Fruit fly (Drosophila melanogaster): ENCODE results near the gene JMJD7.

JMJD7 gene

DNA sequence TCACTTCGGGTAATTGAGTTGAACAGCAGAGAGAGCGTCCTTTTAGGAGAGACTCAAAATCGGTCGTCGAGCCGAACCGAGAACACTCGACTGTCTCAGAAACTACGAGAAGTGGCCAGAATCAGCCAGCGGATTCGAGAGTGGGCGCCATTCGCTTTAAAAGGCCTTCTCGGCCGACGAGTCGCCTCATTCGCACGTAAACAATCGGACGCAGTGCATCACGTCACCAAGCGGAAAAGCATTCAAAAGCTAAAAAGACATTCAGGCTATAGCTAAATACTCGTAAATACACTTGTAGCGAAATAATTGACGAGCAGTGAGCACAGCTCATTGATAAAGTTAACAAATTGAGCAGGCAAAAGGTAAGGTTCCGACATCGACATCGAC is 30.2 kb upstream of the JMJD7 start (continued):
- no peak for TF ChIP-seq chif (GFP tag; optimal IDR thresholded peaks at IDR 0.05)
- no peak for TF ChIP-seq Aef1 (GFP tag; IDR thresholded peaks at IDR 0.05)
- TF ChIP-seq dimm (GFP tag; IDR thresholded peaks at IDR 0.05) = no peak
- no peak for TF ChIP-seq CG11723 (GFP tag; optimal IDR thresholded peaks at IDR 0.05)
- TF ChIP-seq CG7372 (GFP tag; IDR thresholded peaks at IDR 0.05) = no peak
- no peak for TF ChIP-seq CG8290 (GFP tag; optimal IDR thresholded peaks at IDR 0.05)
- TF ChIP-seq CG8290 (tag; optimal IDR thresholded peaks at IDR 0.05) = peak in 1 of 2 experiments; percentile 8
- TF ChIP-seq Drgx (GFP tag; IDR thresholded peaks at IDR 0.05) = 0 out of 2 replicates have a peak, but pooled peaks have one; percentile 6
- no peak for TF ChIP-seq GATAe (GFP tag; conservative IDR thresholded peaks at IDR 0.05)
- no peak for TF ChIP-seq CG14050 (GFP tag; IDR thresholded peaks at IDR 0.05)
- TF ChIP-seq CG17328 (GFP tag; IDR thresholded peaks at IDR 0.05) = no peak
- TF ChIP-seq CG8944 (GFP tag; optimal IDR thresholded peaks at IDR 0.05) = no peak
- 0 out of 2 replicates have a peak, but pooled peaks have one; percentile 23 for TF ChIP-seq hbn (GFP tag; IDR thresholded peaks at IDR 0.05; ENCODE audit: partially characterized antibody)
- TF ChIP-seq Lim3 (GFP tag; IDR thresholded peaks at IDR 0.05) = no peak
- TF ChIP-seq hkb (optimal IDR thresholded peaks at IDR 0.05) = no peak
- TF ChIP-seq hkb (GFP tag; IDR thresholded peaks at IDR 0.05) = no peak
- TF ChIP-seq CG17568 (GFP tag; optimal IDR thresholded peaks at IDR 0.05) = no peak
- TF ChIP-seq oc (tag; optimal IDR thresholded peaks at IDR 0.05) = no peak
- TF ChIP-seq CG13894 (tag; optimal IDR thresholded peaks at IDR 0.05) = peak; percentile 10
- no peak for TF ChIP-seq CG5180 (GFP tag; optimal IDR thresholded peaks at IDR 0.05)
- TF ChIP-seq CG34224 (GFP tag; IDR thresholded peaks at IDR 0.05; ENCODE audit: partially characterized antibody) = peak; percentile 41; the same call in 2 of the 3 replicates
- peak; percentile 28 for TF ChIP-seq mirr (GFP tag; optimal IDR thresholded peaks at IDR 0.05)
- peak; percentile 84; the same call in 1 of the 4 replicates for TF ChIP-seq chinmo (GFP tag; IDR thresholded peaks at IDR 0.05; ENCODE audit: partially characterized antibody)
- TF ChIP-seq CG15479 (GFP tag; optimal IDR thresholded peaks at IDR 0.05) = no peak
- TF ChIP-seq Opbp (GFP tag; IDR thresholded peaks at IDR 0.05; ENCODE audit: partially characterized antibody) = 0 out of 3 replicates have a peak, but pooled peaks have one; percentile 17
- TF ChIP-seq Atf6 (GFP tag; IDR thresholded peaks at IDR 0.05) = 0 out of 2 replicates have a peak, but pooled peaks have one; percentile 9

DNA sequence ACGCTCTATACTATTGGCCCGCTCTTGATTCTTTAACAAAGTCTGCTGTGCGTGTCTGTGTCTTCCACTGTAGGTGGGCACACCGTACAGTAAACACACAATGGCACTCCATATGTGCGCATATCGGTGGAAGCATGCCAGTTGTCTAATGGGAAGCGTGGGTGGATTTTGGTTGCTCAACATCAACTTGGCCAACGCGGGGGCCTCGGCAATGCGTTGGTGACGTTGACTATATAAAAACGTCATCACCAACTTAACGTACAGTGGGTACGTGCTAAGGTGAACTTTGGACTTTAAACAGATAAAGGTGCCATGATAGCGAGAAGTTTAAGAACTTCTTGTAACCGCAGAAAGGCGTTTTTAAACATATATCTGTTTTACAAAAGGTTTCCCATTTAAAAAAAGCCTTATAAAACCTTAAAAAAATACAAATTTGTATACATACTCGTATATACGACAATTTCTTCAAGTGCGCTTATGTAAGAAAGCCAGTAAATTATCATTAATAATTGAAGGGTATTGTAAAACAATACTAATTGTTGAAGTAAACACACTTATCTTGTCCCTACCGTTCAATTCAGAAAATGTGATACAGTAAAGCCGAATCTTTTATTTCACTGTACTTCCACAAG is 29.6 kb upstream of the JMJD7 start:
- peak; percentile 33; the same call in 1 of the 2 replicates for TF ChIP-seq Atf6 (GFP tag; IDR thresholded peaks at IDR 0.05)
- TF ChIP-seq ash1 (GFP tag; optimal IDR thresholded peaks at IDR 0.05) = no peak
- TF ChIP-seq tin (GFP tag; optimal IDR thresholded peaks at IDR 0.05) = peak; percentile 6
- TF ChIP-seq CG43689 (GFP tag; IDR thresholded peaks at IDR 0.05) = no peak
- TF ChIP-seq CG18262 (tag; optimal IDR thresholded peaks at IDR 0.05) = peak; percentile 39
- no peak for TF ChIP-seq YL-1 (GFP tag; optimal IDR thresholded peaks at IDR 0.05)
- peak; percentile 12 for TF ChIP-seq fd96Cb (tag; optimal IDR thresholded peaks at IDR 0.05)
- no peak for TF ChIP-seq CG13123 (GFP tag; optimal IDR thresholded peaks at IDR 0.05)
- TF ChIP-seq so (GFP tag; IDR thresholded peaks at IDR 0.05) = 0 out of 3 replicates have a peak, but pooled peaks have one; percentile 56
- no peak for TF ChIP-seq tap (tag; optimal IDR thresholded peaks at IDR 0.05)
- no peak for TF ChIP-seq ttk (GFP tag; IDR thresholded peaks at IDR 0.05)
- TF ChIP-seq HLHmδ (GFP tag; optimal IDR thresholded peaks at IDR 0.05) = no peak
- peak; percentile 60 for TF ChIP-seq CG13894 (tag; optimal IDR thresholded peaks at IDR 0.05)
- no peak for TF ChIP-seq shn (GFP tag; optimal IDR thresholded peaks at IDR 0.05)
- no peak for TF ChIP-seq klu (GFP tag; IDR thresholded peaks at IDR 0.05)
- peak; percentile 0 for TF ChIP-seq CG3995 (GFP tag; optimal IDR thresholded peaks at IDR 0.05)
- TF ChIP-seq D19A (tag; optimal IDR thresholded peaks at IDR 0.05) = peak; percentile 46
- no peak for TF ChIP-seq inv (GFP tag; IDR thresholded peaks at IDR 0.05; ENCODE audit: partially characterized antibody)
- TF ChIP-seq usp (GFP tag; optimal IDR thresholded peaks at IDR 0.05) = no peak
- TF ChIP-seq CG8478 (optimal IDR thresholded peaks at IDR 0.05) = no peak
- peak; percentile 39 for TF ChIP-seq Ets65A (GFP tag)
- no peak for TF ChIP-seq CG11560 (tag; IDR thresholded peaks at IDR 0.05)
- TF ChIP-seq Hr78 (GFP tag; optimal IDR thresholded peaks at IDR 0.05) = no peak
- TF ChIP-seq p53 (GFP tag; optimal IDR thresholded peaks at IDR 0.05) = no peak
- peak; percentile 69 for TF ChIP-seq Rfx (GFP tag; IDR thresholded peaks at IDR 0.05)
- TF ChIP-seq tna (GFP tag; IDR thresholded peaks at IDR 0.05; ENCODE audit: partially characterized antibody) = no peak
- TF ChIP-seq Optix (GFP tag; IDR thresholded peaks at IDR 0.05) = no peak

Data from whole organism, embryonic.